Fruit fly (Drosophila melanogaster) whole organism, wandering third instar larva: Measurements from ENCODE around the gene CG31789.

Experiments
- CG9705 ChIP-seq: fragments of 200-800 bp; sonication (Bioruptor generic); optimal IDR thresholded peaks from 2 replicates; lab custom pipeline; 2018; ENCODE audit warnings: missing biosample characterization, mild to moderate bottlenecking, missing genetic modification characterization
- Dfd ChIP-seq: fragments of >200 bp; optimal IDR thresholded peaks from 2 replicates; lab custom pipeline; 2017; ENCODE audit warnings: missing biosample characterization, missing genetic modification characterization
- GATAd ChIP-seq: sonication (Bioruptor generic); optimal IDR thresholded peaks from 2 replicates; lab custom pipeline; 2016; ENCODE audit warnings: missing biosample characterization, missing genetic modification characterization
- Hnf4 ChIP-seq: fragments of 200-800 bp; sonication (Bioruptor generic); optimal IDR thresholded peaks from 2 replicates; lab custom pipeline; 2016; ENCODE audit warnings: missing biosample characterization, mild to moderate bottlenecking, missing genetic modification characterization
- Hr78 ChIP-seq: fragments of >200 bp; optimal IDR thresholded peaks from 2 replicates; lab custom pipeline; 2017; ENCODE audit warnings: missing biosample characterization, missing genetic modification characterization
- Myc ChIP-seq: fragments of >200 bp; optimal IDR thresholded peaks from 2 replicates; lab custom pipeline; 2017
- Rel ChIP-seq, 2 experiments: fragments of 200-800 bp; sonication (Bioruptor generic) in 1 of 2; optimal IDR thresholded peaks; 2 replicates in 1 of 2; 3 replicates in 1 of 2; lab custom pipeline; 2016 to 2019; ENCODE audit warnings: mild to moderate bottlenecking in 2 of 2, missing biosample characterization in 2 of 2, missing genetic modification characterization in 2 of 2, moderate library complexity in 1 of 2
- br ChIP-seq: fragments of 200-800 bp; sonication (Bioruptor generic); optimal IDR thresholded peaks from 2 replicates; lab custom pipeline; 2016; ENCODE audit warnings: missing biosample characterization, missing genetic modification characterization
- dsf ChIP-seq: sonication (Bioruptor generic); optimal IDR thresholded peaks from 2 replicates; lab custom pipeline; 2016; ENCODE audit warnings: missing biosample characterization, missing genetic modification characterization, borderline replicate concordance
- foxo ChIP-seq, 2 experiments: fragments of 200-800 bp; sonication (Bioruptor generic); optimal IDR thresholded peaks; 2 replicates in 1 of 2; 3 replicates in 1 of 2; lab custom pipeline; 2016 to 2017; ENCODE audit warnings: missing biosample characterization in 2 of 2, missing genetic modification characterization in 2 of 2
- h ChIP-seq: fragments of 200-800 bp; sonication (Bioruptor generic); optimal IDR thresholded peaks from 3 replicates; lab custom pipeline; 2016; ENCODE audit warnings: missing biosample characterization, mild to moderate bottlenecking, missing genetic modification characterization
- lola ChIP-seq: fragments of >200 bp; optimal IDR thresholded peaks from 2 replicates; lab custom pipeline; 2017; ENCODE audit warnings: missing biosample characterization, missing genetic modification characterization

dm6 chr2L:18567563-18567962, 38.2 kb upstream of the CG31789 start:
- TF ChIP-seq Rel (GFP tag; optimal IDR thresholded peaks at IDR 0.05; lab: Kevin White, UChicago), result no peak
- TF ChIP-seq Rel (tag; optimal IDR thresholded peaks at IDR 0.05; lab: Kevin White, UChicago), result no peak
- TF ChIP-seq br, result peak; percentile 47
- TF ChIP-seq h (GFP tag; lab: Kevin White, UChicago), result peak; percentile 67
- TF ChIP-seq GATAd (GFP tag; lab: Kevin White, UChicago), result no peak
- TF ChIP-seq foxo (GFP tag; optimal IDR thresholded peaks at IDR 0.05; lab: Kevin White, UChicago), result peak in 1 of 2 experiments; percentile 64
- TF ChIP-seq Dfd, result no peak
- no peak for TF ChIP-seq dsf (GFP tag; lab: Kevin White, UChicago)
- TF ChIP-seq lola, result no peak
- TF ChIP-seq Hnf4 (GFP tag; lab: Kevin White, UChicago), result peak; percentile 46
- TF ChIP-seq Hr78 (GFP tag; lab: Kevin White, UChicago), result no peak
- no peak for TF ChIP-seq Myc
- TF ChIP-seq CG9705, result no peak
